Fruit fly (Drosophila melanogaster): ENCODE data around the gene CG4572.

DNA sequence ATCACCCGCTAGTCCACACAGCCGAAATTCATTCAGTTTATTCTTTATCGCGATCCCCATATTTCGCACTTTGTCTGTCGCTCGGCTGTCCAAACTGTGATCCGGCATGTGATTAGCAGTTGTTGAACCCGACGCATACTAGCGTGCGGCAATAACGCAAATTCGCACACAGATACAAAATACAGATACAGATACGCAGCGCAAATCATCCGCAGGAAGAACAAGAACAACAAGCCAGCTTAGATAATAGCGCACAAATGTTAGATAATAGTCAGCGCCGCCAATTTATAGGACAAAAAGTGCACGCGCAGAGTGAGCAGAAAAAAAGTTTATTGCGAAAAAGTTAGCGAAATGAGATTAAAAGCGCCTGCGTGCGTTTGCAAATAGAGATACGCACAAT, 29.2 kb downstream of the CG4572 start:
- TF ChIP-seq insv (optimal IDR thresholded peaks at IDR 0.05), result no peak
- TF ChIP-seq ttk (optimal IDR thresholded peaks at IDR 0.05), result no peak
- TF ChIP-seq h (optimal IDR thresholded peaks at IDR 0.05), result no peak
- TF ChIP-seq Sin3A (optimal IDR thresholded peaks at IDR 0.05), result no peak
- no peak for TF ChIP-seq psq (optimal IDR thresholded peaks at IDR 0.05)
